Fruit fly (Drosophila melanogaster) whole organism, pupa: ENCODE results near the gene CG31157.

Source experiments
- CG10348 ChIP-seq: fragments of 200-800 bp; sonication (Bioruptor generic); IDR thresholded peaks from 2 replicates; pipeline ENCODE4 v1.3.6; 2022; ENCODE audit warnings: missing biosample characterization, missing genetic modification characterization
- CG12605 ChIP-seq: fragments of 200-800 bp; sonication (Bioruptor generic); IDR thresholded peaks from 2 replicates; pipeline ENCODE4 v1.3.6; 2022; ENCODE audit warnings: missing biosample characterization, missing genetic modification characterization
- CG13204 ChIP-seq: fragments of 200-800 bp; sonication (Bioruptor generic); optimal IDR thresholded peaks from 2 replicates; lab custom pipeline; 2018; ENCODE audit warnings: missing biosample characterization, mild to moderate bottlenecking, missing genetic modification characterization, moderate library complexity
- CG14655 ChIP-seq: fragments of 200-800 bp; sonication (Bioruptor generic); optimal IDR thresholded peaks from 3 replicates; lab custom pipeline; 2017; ENCODE audit warnings: mild to moderate bottlenecking, missing biosample characterization, missing genetic modification reagents, missing genetic modification characterization
- CG15710 ChIP-seq: fragments of 200-800 bp; sonication (Bioruptor generic); optimal IDR thresholded peaks from 2 replicates; lab custom pipeline; 2018; ENCODE audit warnings: missing biosample characterization, mild to moderate bottlenecking, missing genetic modification characterization, moderate library complexity
- CG17806 ChIP-seq: fragments of 200-800 bp; sonication (Bioruptor generic); optimal IDR thresholded peaks from 2 replicates; lab custom pipeline; 2018; ENCODE audit warnings: missing biosample characterization, mild to moderate bottlenecking, missing genetic modification characterization, moderate library complexity
- CG32121 ChIP-seq: fragments of 200-800 bp; sonication (Bioruptor generic); IDR thresholded peaks from 2 replicates; pipeline ENCODE4 v1.3.6; 2022; ENCODE audit warnings: missing biosample characterization, missing genetic modification characterization
- CG34367 ChIP-seq: fragments of 200-800 bp; sonication (Bioruptor generic); optimal IDR thresholded peaks from 2 replicates; lab custom pipeline; 2018; ENCODE audit warnings: missing biosample characterization, mild to moderate bottlenecking, missing genetic modification characterization
- CG4496 ChIP-seq: fragments of 200-800 bp; sonication (Bioruptor generic); IDR thresholded peaks from 3 replicates; pipeline ENCODE4 v1.3.6; 2022; ENCODE audit warnings: missing biosample characterization, missing genetic modification characterization
- CG8159 ChIP-seq: fragments of 200-800 bp; sonication (Bioruptor generic); optimal IDR thresholded peaks from 3 replicates; lab custom pipeline; 2018; ENCODE audit warnings: missing biosample characterization, mild to moderate bottlenecking, missing genetic modification characterization, moderate library complexity
- CG8301 ChIP-seq: fragments of 200-800 bp; sonication (Bioruptor generic); optimal IDR thresholded peaks from 2 replicates; lab custom pipeline; 2018; ENCODE audit warnings: missing biosample characterization, mild to moderate bottlenecking, missing genetic modification characterization
- CG9948 ChIP-seq: fragments of 200-800 bp; sonication (Bioruptor generic); optimal IDR thresholded peaks from 2 replicates; lab custom pipeline; 2018; ENCODE audit warnings: missing biosample characterization, mild to moderate bottlenecking, missing genetic modification characterization, moderate library complexity
- D1 ChIP-seq: fragments of 200-800 bp; sonication (Bioruptor generic); optimal IDR thresholded peaks from 2 replicates; lab custom pipeline; 2018; ENCODE audit warnings: missing biosample characterization, mild to moderate bottlenecking, missing genetic modification characterization, moderate library complexity
- EcR ChIP-seq: fragments of 200-800 bp; sonication (Bioruptor generic); optimal IDR thresholded peaks from 3 replicates; lab custom pipeline; 2019; ENCODE audit warnings: missing biosample characterization, missing genetic modification characterization, mild to moderate bottlenecking, moderate library complexity, missing genetic modification reagents
- Ets98B ChIP-seq: fragments of 200-800 bp; sonication (Bioruptor generic); IDR thresholded peaks from 2 replicates; pipeline ENCODE4 v1.3.6; 2022; ENCODE audit warnings: missing biosample characterization, missing genetic modification characterization
- Pif1A ChIP-seq: fragments of 200-800 bp; sonication (Bioruptor generic); optimal IDR thresholded peaks from 3 replicates; lab custom pipeline; 2016; ENCODE audit warnings: missing biosample characterization, missing genetic modification characterization
- Pif1B ChIP-seq: fragments of 200-800 bp; sonication (Bioruptor generic); optimal IDR thresholded peaks from 3 replicates; lab custom pipeline; 2016; ENCODE audit warnings: missing biosample characterization, missing genetic modification characterization
- Snoo ChIP-seq: fragments of 200-800 bp; sonication (Bioruptor generic); optimal IDR thresholded peaks from 3 replicates; lab custom pipeline; 2017; ENCODE audit warnings: missing biosample characterization, mild to moderate bottlenecking, missing genetic modification characterization, inconsistent platforms
- fd96Ca ChIP-seq: fragments of 200-800 bp; sonication (Bioruptor generic); IDR thresholded peaks from 3 replicates; pipeline ENCODE4 v1.3.6; 2022; ENCODE audit warnings: missing biosample characterization, missing genetic modification characterization
- gl ChIP-seq: fragments of 200-800 bp; sonication (Bioruptor generic); optimal IDR thresholded peaks from 2 replicates; lab custom pipeline; 2018; ENCODE audit warnings: missing biosample characterization, mild to moderate bottlenecking, missing genetic modification characterization
- rn ChIP-seq: fragments of 200-800 bp; sonication (Bioruptor generic); IDR thresholded peaks from 2 replicates; pipeline ENCODE4 v1.3.6; 2022; ENCODE audit warnings: missing biosample characterization, missing genetic modification characterization

CG31157 gene

DNA sequence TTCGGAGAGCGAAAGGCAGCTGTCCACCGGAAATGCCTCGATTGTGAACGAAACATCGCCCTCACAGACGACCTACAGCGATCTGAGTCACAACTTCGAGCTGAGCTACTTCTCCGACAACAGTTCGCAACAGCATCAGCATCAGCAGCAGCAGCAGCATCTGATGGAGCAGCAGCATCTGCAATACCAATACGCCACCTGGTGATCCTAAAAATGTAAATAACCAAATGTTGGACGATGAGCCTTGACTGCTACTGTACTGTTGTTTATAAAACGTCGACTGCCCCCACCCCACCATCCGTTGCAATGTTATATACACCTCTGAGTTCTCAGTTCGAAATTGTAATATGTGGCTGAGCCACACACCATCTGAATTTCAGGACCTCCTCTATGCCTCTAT is 29.7 kb downstream of the CG31157 start:
- no peak for TF ChIP-seq CG15710 (tag; lab: Kevin White, UChicago)
- TF ChIP-seq Ets98B (GFP tag; lab: Robert Waterston, UW) = no peak
- TF ChIP-seq D1 = no peak
- no peak for TF ChIP-seq gl
- no peak for TF ChIP-seq Snoo (tag; lab: Kevin White, UChicago)
- TF ChIP-seq CG34367 (tag; lab: Kevin White, UChicago) = no peak
- TF ChIP-seq Pif1A (GFP tag; lab: Kevin White, UChicago) = no peak
- TF ChIP-seq CG14655 = no peak
- TF ChIP-seq Pif1B (GFP tag; lab: Kevin White, UChicago) = no peak
- TF ChIP-seq CG17806 (tag; lab: Kevin White, UChicago) = no peak

DNA sequence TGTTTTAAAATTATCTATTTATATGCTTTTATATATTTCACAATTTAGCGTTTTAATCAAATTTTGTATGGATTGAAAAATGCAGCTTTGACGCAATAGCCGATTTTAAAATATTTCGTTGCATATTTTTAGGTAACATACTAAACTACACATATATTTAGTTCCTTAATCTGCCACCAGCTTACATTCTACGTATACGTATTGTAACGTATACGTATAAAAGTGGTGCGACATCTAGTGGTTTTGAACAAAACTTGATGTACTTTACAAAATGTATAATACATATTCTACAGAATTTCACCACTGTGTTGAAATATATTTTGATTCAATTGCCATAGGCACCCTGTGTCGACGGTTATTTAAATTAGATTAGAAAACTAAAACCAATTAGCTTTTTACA is 30.7 kb downstream of the CG31157 start:
- no peak for TF ChIP-seq CG10348
- no peak for TF ChIP-seq Pif1A (GFP tag; lab: Kevin White, UChicago)
- no peak for TF ChIP-seq CG13204 (GFP tag; lab: Kevin White, UChicago)
- no peak for TF ChIP-seq CG14655
- no peak for TF ChIP-seq CG34367 (tag; lab: Kevin White, UChicago)
- TF ChIP-seq CG32121 (GFP tag; lab: Robert Waterston, UW) = no peak
- no peak for TF ChIP-seq CG4496 (GFP tag; lab: Robert Waterston, UW)
- TF ChIP-seq rn (GFP tag; lab: Robert Waterston, UW) = no peak
- no peak for TF ChIP-seq fd96Ca (GFP tag; lab: Robert Waterston, UW)
- no peak for TF ChIP-seq CG8159 (tag; lab: Kevin White, UChicago)
- no peak for TF ChIP-seq CG8301
- TF ChIP-seq gl = no peak
- TF ChIP-seq CG15710 (tag; lab: Kevin White, UChicago) = no peak
- no peak for TF ChIP-seq D1
- TF ChIP-seq CG9948 = no peak
- no peak for TF ChIP-seq Ets98B (GFP tag; lab: Robert Waterston, UW)
- no peak for TF ChIP-seq CG12605 (GFP tag; lab: Robert Waterston, UW)
- TF ChIP-seq EcR = no peak
- no peak for TF ChIP-seq CG17806 (tag; lab: Kevin White, UChicago)

DNA sequence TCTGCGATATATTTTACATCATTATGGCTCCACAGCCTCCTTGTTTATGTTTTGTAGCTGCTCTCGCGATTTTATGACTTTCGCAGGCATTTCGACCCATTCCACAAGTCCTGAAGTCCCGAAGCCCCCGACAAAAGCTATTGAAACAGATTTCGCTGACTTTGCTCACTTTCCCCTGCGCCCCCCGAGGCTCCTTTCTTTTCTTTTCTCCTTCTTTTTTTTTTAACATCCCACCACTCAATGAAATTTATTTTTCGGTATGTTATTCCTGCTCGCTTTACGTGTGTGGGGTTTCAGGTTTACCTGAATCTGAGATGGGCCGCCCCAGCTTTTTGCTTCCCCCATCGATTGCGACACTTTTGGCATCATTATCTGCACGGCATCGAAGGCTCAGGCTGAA is 34.9 kb downstream of the CG31157 start:
- no peak for TF ChIP-seq CG4496 (GFP tag; lab: Robert Waterston, UW)
- no peak for TF ChIP-seq Snoo (tag; lab: Kevin White, UChicago)
- TF ChIP-seq CG15710 (tag; lab: Kevin White, UChicago) = no peak
- no peak for TF ChIP-seq D1
- no peak for TF ChIP-seq CG32121 (GFP tag; lab: Robert Waterston, UW)
- TF ChIP-seq CG12605 (GFP tag; lab: Robert Waterston, UW) = no peak
- no peak for TF ChIP-seq CG10348
- TF ChIP-seq CG8159 (tag; lab: Kevin White, UChicago) = no peak
- TF ChIP-seq fd96Ca (GFP tag; lab: Robert Waterston, UW) = no peak
- no peak for TF ChIP-seq CG8301
- no peak for TF ChIP-seq CG14655
- no peak for TF ChIP-seq rn (GFP tag; lab: Robert Waterston, UW)
- TF ChIP-seq EcR = no peak
- no peak for TF ChIP-seq CG34367 (tag; lab: Kevin White, UChicago)
- TF ChIP-seq Pif1A (GFP tag; lab: Kevin White, UChicago) = no peak
- TF ChIP-seq CG9948 = no peak
- TF ChIP-seq gl = no peak

DNA sequence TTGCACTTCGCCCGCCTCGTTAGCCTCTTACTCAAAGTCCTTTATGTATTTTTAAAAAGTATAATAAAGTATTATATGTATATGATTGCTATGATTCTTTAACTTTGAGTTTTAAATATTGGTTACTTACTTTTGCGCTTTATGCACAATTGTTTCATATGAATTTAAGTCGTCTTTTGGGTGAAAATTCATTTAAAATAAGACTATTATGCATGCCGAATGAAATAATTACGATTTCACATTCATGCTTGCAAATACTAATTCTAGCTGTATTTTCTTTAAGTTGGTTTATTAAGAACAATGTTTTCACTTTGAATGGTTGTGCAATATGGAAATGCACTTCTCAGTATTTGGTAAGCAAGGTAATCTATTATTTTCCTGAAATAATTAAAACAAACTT is 38.4 kb downstream of the CG31157 start, which contains the start of gene CG43063:
Gene CG43063 (plus strand): TSS at position 301 of the 400 bp plus-strand sequence.
- TF ChIP-seq D1 (no peak), fd96Ca (GFP tag; lab: Robert Waterston, UW) (no peak), CG14655 (no peak), CG9948 (no peak), Pif1B (GFP tag; lab: Kevin White, UChicago) (no peak), CG17806 (tag; lab: Kevin White, UChicago) (no peak), CG34367 (tag; lab: Kevin White, UChicago) (no peak), CG15710 (tag; lab: Kevin White, UChicago) (no peak), CG32121 (GFP tag; lab: Robert Waterston, UW) (no peak), Snoo (tag; lab: Kevin White, UChicago) (no peak), Pif1A (GFP tag; lab: Kevin White, UChicago) (no peak), Ets98B (GFP tag; lab: Robert Waterston, UW) (no peak), CG8159 (tag; lab: Kevin White, UChicago) (no peak), rn (GFP tag; lab: Robert Waterston, UW) (no peak), CG13204 (GFP tag; lab: Kevin White, UChicago) (no peak), CG12605 (GFP tag; lab: Robert Waterston, UW) (no peak), gl (no peak)

DNA sequence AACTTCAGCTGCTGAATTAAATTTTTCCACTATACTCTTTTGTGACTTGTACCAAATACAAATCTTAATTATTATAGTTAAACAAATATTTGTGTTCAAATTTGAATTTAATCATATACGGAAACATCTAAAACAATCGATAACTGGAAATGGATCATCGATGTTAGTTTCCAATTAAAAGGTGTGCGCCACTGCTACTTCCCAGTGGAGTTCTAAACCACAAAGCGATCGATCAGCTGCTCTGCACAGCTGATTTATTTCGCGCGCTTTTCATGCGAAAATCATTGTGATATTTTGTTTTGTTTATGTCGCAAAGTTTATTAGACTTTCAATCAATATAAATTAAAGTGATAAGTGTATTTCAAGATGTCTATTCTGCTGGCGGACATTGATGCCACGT is 40.9 kb downstream of the CG31157 start, which contains the start of gene timeout:
Gene timeout (plus strand): TSS at position 257 of the 400 bp plus-strand sequence.
- TF ChIP-seq CG4496 (GFP tag; lab: Robert Waterston, UW) = no peak
- TF ChIP-seq gl = no peak
- TF ChIP-seq EcR = no peak
- peak; percentile 13 for TF ChIP-seq D1

DNA sequence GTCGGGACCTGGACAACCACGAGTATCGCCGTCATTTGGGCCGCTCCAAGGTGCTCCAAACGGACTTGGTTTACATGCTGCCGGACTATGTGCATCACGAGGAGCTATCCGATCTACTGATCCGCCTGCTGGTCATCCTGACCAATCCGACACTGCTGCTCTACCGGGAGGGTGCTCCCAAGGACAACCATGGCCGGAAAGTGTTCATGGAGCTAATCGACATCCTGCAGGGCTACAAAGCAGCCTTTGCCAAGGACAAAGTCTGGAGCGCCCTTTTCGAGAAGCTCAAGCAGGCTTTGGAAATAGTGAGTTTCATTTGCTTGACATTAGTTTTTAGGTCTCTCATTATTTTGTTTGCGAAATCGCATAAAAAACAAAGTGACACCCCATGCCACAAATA is 41.4 kb downstream of the CG31157 start, which contains the start of gene CG34308:
Gene CG34308 (plus strand): TSS at position 301 of the 400 bp plus-strand sequence.
- TF ChIP-seq CG9948 = no peak

DNA sequence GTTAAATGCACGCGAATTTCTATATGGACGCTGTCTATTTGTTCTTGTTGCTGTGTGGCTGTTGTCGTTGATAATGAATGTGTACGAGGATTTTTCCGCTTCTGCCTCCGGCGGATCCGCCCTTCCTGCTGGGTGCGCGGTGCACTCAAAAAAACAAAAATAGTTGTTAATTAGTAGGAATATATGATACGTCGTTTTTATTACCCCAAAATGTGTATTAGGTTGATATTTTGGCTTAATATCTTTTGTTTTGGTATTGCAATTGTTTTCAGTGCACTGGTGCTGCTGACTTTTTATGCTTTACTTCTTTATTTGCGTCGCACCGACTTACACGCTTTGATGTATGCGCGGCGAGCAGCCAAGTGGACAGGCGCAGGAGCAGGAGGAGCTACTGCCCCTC is 44.1 kb downstream of the CG31157 start:
- TF ChIP-seq CG12605 (GFP tag; lab: Robert Waterston, UW) (peak; percentile 15; the same call in 1 of the 2 replicates), CG10348 (no peak), Pif1A (GFP tag; lab: Kevin White, UChicago) (peak; percentile 16), CG32121 (GFP tag; lab: Robert Waterston, UW) (no peak), CG14655 (peak; percentile 22), CG8301 (no peak), CG8159 (tag; lab: Kevin White, UChicago) (peak; percentile 45), CG15710 (tag; lab: Kevin White, UChicago) (peak; percentile 35), CG4496 (GFP tag; lab: Robert Waterston, UW) (peak; percentile 35; the same call in 1 of the 3 replicates), CG17806 (tag; lab: Kevin White, UChicago) (no peak)
